Fruit fly (Drosophila melanogaster): ENCODE results near the gene out.

The out gene

DNA sequence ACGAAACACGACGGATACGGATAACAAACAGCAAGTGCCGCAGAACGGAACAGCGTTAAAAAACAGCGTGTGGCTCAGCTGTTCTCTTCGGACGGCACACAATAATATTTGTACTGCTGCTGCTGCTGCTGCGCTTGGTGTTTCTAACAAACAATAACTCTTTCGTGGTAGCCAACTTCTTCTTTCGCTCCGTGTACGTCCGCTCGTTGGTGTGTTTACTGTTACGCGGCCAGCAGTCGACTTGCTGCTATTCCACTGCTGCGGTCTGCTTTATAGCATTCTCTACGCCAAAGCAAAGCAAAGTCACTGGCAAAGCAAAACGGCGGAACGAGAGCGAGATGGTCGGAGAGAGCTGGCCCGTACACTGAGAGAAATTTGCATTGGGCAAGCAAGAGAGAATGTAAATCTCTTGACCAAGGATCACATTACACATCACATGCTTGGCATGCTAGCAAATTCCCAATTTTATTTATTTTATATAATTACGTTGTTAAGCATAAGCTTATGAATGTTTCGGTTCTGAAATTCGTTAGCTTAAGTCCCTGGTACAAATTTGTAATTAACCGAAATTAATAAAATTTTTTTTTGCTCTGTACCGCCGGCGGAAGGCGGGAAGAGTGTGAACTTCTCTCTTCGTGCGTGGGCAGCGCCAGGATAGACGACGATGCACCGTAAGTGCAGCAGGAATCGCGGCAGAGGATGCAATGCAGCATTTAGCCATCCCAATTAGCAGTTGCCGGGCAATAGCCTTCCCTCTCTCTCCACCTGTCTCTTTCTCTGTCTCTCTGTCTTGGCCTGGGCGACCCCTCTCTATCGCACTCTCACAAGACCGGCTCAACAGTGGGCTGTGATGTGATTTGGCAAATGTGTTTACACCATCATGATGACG lies at the start of gene out (continued):
- peak; percentile 86 for TF ChIP-seq CG11902 (GFP tag; optimal IDR thresholded peaks at IDR 0.05)
- TF ChIP-seq Sox102F (GFP tag; optimal IDR thresholded peaks at IDR 0.05) = peak; percentile 94
- peak; percentile 94 for TF ChIP-seq CG6808 (GFP tag; optimal IDR thresholded peaks at IDR 0.05)
- peak; percentile 90 for TF ChIP-seq CG7368 (GFP tag; optimal IDR thresholded peaks at IDR 0.05)
- TF ChIP-seq lz (GFP tag; optimal IDR thresholded peaks at IDR 0.05) = peak; percentile 93
- peak; percentile 40 for TF ChIP-seq fkh (GFP tag; optimal IDR thresholded peaks at IDR 0.05)
- peak; percentile 95 for TF ChIP-seq net (GFP tag; optimal IDR thresholded peaks at IDR 0.05)
- peak; percentile 86 to 92 for TF ChIP-seq salr (GFP tag; optimal IDR thresholded peaks at IDR 0.05)
- peak; percentile 92 for TF ChIP-seq CG34406 (GFP tag; optimal IDR thresholded peaks at IDR 0.05)
- peak; percentile 96 for TF ChIP-seq dac (GFP tag; optimal IDR thresholded peaks at IDR 0.05)

DNA sequence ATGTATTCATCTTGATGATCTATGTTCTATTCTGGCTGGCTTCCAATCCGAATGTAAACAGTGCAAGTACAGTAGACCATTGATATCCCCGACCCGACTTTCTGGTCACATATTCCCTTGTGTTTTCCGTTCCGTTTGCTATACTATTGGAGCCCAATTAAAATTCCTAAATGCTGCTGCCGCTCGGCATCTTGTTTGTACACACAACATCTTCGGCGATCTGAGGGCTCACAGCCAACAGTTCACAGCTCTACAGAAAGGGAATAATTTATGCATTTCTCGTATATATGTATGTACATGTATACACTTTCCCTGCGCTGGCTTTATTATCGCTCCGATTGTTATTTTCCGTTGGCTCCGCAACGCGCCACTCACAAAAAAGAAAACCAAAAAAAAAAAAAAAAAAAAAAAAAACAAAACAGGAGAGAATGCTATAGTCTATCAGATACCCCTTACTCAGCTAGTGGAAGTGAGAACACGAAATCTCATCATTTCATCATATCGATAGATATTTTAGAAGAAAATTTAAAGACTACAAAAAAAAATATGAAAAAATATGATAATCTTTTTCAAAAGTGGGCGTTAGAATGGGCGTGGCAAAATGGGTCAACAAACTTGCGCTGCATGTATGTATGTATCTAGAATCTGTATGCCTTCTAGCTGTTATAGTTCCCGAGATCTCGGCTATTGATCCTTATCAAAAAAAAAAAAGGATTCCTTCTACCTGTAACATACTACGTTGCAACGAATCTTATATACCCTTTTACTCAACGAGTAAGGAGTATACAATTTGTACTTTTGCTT lies 49.4 kb upstream of the out start:
- TF ChIP-seq CG8632 (GFP tag; optimal IDR thresholded peaks at IDR 0.05) (peak; percentile 66), Sox15 (GFP tag; optimal IDR thresholded peaks at IDR 0.05) (peak; percentile 52), achi (GFP tag; optimal IDR thresholded peaks at IDR 0.05) (peak; percentile 74), vri (GFP tag; optimal IDR thresholded peaks at IDR 0.05) (no peak), CG3032 (tag; optimal IDR thresholded peaks at IDR 0.05) (peak; percentile 47), Sox102F (GFP tag; optimal IDR thresholded peaks at IDR 0.05) (peak; percentile 35), CG8319 (GFP tag; optimal IDR thresholded peaks at IDR 0.05) (peak; percentile 36), CG10669 (GFP tag; optimal IDR thresholded peaks at IDR 0.05) (peak; percentile 49), net (GFP tag; optimal IDR thresholded peaks at IDR 0.05) (peak; percentile 50), fd85E (GFP tag; optimal IDR thresholded peaks at IDR 0.05) (no peak), CG16779 (tag; optimal IDR thresholded peaks at IDR 0.05) (peak; percentile 46), Eip78C (GFP tag) (peak; percentile 88), svp (GFP tag) (peak; percentile 73), CG15336 (GFP tag; IDR thresholded peaks at IDR 0.05) (peak; percentile 36; the same call in 1 of the 2 replicates), Met (GFP tag; optimal IDR thresholded peaks at IDR 0.05) (peak; percentile 67), CG3919 (GFP tag; optimal IDR thresholded peaks at IDR 0.05) (peak; percentile 59), acj6 (GFP tag; optimal IDR thresholded peaks at IDR 0.05) (peak; percentile 62), OdsH (GFP tag; optimal IDR thresholded peaks at IDR 0.05) (peak; percentile 69), cyc (GFP tag; optimal IDR thresholded peaks at IDR 0.05) (peak; percentile 29), Hr38 (GFP tag; optimal IDR thresholded peaks at IDR 0.05) (no peak), Ets21C (GFP tag; optimal IDR thresholded peaks at IDR 0.05) (no peak), Ets96B (tag; optimal IDR thresholded peaks at IDR 0.05) (peak; percentile 18), ss (GFP tag; optimal IDR thresholded peaks at IDR 0.05) (peak; percentile 51 to 65), CG32006 (GFP tag; optimal IDR thresholded peaks at IDR 0.05) (peak; percentile 74), topi (GFP tag; optimal IDR thresholded peaks at IDR 0.05) (peak; percentile 66), lz (GFP tag; optimal IDR thresholded peaks at IDR 0.05) (peak; percentile 59), spab (GFP tag; optimal IDR thresholded peaks at IDR 0.05) (peak; percentile 50), Eip75B (GFP tag; optimal IDR thresholded peaks at IDR 0.05) (peak; percentile 81), eg (GFP tag; IDR thresholded peaks at IDR 0.05) (peak; percentile 18; the same call in 1 of the 3 replicates), CG11762 (GFP tag; optimal IDR thresholded peaks at IDR 0.05; ENCODE audit: insufficient read depth) (peak; percentile 69), Gug (GFP tag; IDR thresholded peaks at IDR 0.05) (peak; percentile 47), CG6276 (GFP tag; optimal IDR thresholded peaks at IDR 0.05) (peak; percentile 44), Lpt (GFP tag; optimal IDR thresholded peaks at IDR 0.05) (peak; percentile 58), esn (GFP tag; optimal IDR thresholded peaks at IDR 0.05) (peak; percentile 76), CG11902 (GFP tag; optimal IDR thresholded peaks at IDR 0.05) (peak; percentile 20), CG7368 (GFP tag; optimal IDR thresholded peaks at IDR 0.05) (no peak), CG6163 (GFP tag; IDR thresholded peaks at IDR 0.05) (peak; percentile 48; the same call in 2 of the 3 replicates), Hr4 (GFP tag; optimal IDR thresholded peaks at IDR 0.05) (peak; percentile 59), CG6792 (GFP tag; optimal IDR thresholded peaks at IDR 0.05) (peak; percentile 23), fd59A (GFP tag; optimal IDR thresholded peaks at IDR 0.05) (peak; percentile 19), fkh (GFP tag; optimal IDR thresholded peaks at IDR 0.05) (no peak), salr (GFP tag; optimal IDR thresholded peaks at IDR 0.05) (peak in 1 of 2 experiments; percentile 89)

Data from whole organism, prepupa.